Worm (Caenorhabditis elegans): Measurements from ENCODE around the gene F20D6.5.

- no peak for TF ChIP-seq spr-1 (tag; optimal IDR thresholded peaks at IDR 0.05)
- TF ChIP-seq unc-62 (GFP tag; optimal IDR thresholded peaks at IDR 0.05 in 1 of 2), result peak in 1 of 2 experiments; percentile 95
- TF ChIP-seq unc-62 (tag; optimal IDR thresholded peaks at IDR 0.05), result no peak
- no peak for TF ChIP-seq pha-4 (GFP tag; IDR thresholded peaks at IDR 0.05)
- TF ChIP-seq pha-4 (tag; optimal IDR thresholded peaks at IDR 0.05), result no peak
- TF ChIP-seq ztf-11 (tag; optimal IDR thresholded peaks at IDR 0.05), result no peak
- TF ChIP-seq sdz-12 (GFP tag; optimal IDR thresholded peaks at IDR 0.05), result no peak
- TF ChIP-seq ZK546.5 (tag; optimal IDR thresholded peaks at IDR 0.05), result no peak
Observed at ce11 chrV:8144515-8144914, 17.2 kb upstream of the F20D6.5 start.
